Fruit fly (Drosophila melanogaster) S2 (cell line): ENCODE data around the gene AOX1.

Experiments
- CG8478 ChIP-seq: fragments of >200 bp; optimal IDR thresholded peaks from 2 replicates; lab custom pipeline; 2018
- CTCF ChIP-seq, 2 experiments: fragments of >200 bp; optimal IDR thresholded peaks; 2 replicates each; lab custom pipeline; 2018

AOX1 gene

dm6 chr3R:15536918-15537716 lies at the start of gene AOX1:
TSS of gene AOX1 (minus strand) at chr3R:15537292.
- no peak for TF ChIP-seq CG8478 (lab: Kevin White, UChicago)
- no peak for TF ChIP-seq CTCF (optimal IDR thresholded peaks at IDR 0.05; lab: Kevin White, UChicago)

- TF ChIP-seq CG8478 (lab: Kevin White, UChicago): no peak
- no peak for TF ChIP-seq CTCF (optimal IDR thresholded peaks at IDR 0.05; lab: Kevin White, UChicago)
These were observed 47.5 kb upstream of the AOX1 start for dm6 chr3R:15584523-15585149.

dm6 chr3R:15583447-15583846 lies 46.4 kb upstream of the AOX1 start:
- no peak for TF ChIP-seq CTCF (optimal IDR thresholded peaks at IDR 0.05; lab: Kevin White, UChicago)
- no peak for TF ChIP-seq CG8478 (lab: Kevin White, UChicago)

dm6 chr3R:15582526-15583155 lies 45.5 kb upstream of the AOX1 start:
- TF ChIP-seq CTCF (optimal IDR thresholded peaks at IDR 0.05; lab: Kevin White, UChicago) (no peak), CG8478 (lab: Kevin White, UChicago) (no peak)

- TF ChIP-seq CG8478 (lab: Kevin White, UChicago) (no peak), CTCF (optimal IDR thresholded peaks at IDR 0.05; lab: Kevin White, UChicago) (no peak)
These were observed 43.6 kb upstream of the AOX1 start for dm6 chr3R:15580719-15581118.

dm6 chr3R:15579693-15580092 lies 42.6 kb upstream of the AOX1 start:
- TF ChIP-seq CG8478 (lab: Kevin White, UChicago): no peak
- TF ChIP-seq CTCF (optimal IDR thresholded peaks at IDR 0.05; lab: Kevin White, UChicago): no peak

- TF ChIP-seq CG8478 (lab: Kevin White, UChicago) (no peak), CTCF (optimal IDR thresholded peaks at IDR 0.05; lab: Kevin White, UChicago) (no peak)
These were observed 31.5 kb upstream of the AOX1 start for dm6 chr3R:15568569-15568968.

- TF ChIP-seq CTCF (optimal IDR thresholded peaks at IDR 0.05; lab: Kevin White, UChicago) (no peak), CG8478 (lab: Kevin White, UChicago) (no peak)
These were observed 30.8 kb upstream of the AOX1 start for dm6 chr3R:15567913-15568312.

dm6 chr3R:15566948-15567347 lies 29.9 kb upstream of the AOX1 start:
- TF ChIP-seq CG8478 (lab: Kevin White, UChicago) (no peak), CTCF (optimal IDR thresholded peaks at IDR 0.05; lab: Kevin White, UChicago) (no peak)

dm6 chr3R:15566340-15566739 lies 29.2 kb upstream of the AOX1 start:
- TF ChIP-seq CTCF (optimal IDR thresholded peaks at IDR 0.05; lab: Kevin White, UChicago) (no peak), CG8478 (lab: Kevin White, UChicago) (no peak)

- TF ChIP-seq CTCF (optimal IDR thresholded peaks at IDR 0.05; lab: Kevin White, UChicago) (no peak), CG8478 (lab: Kevin White, UChicago) (no peak)
These were observed 20.2 kb upstream of the AOX1 start for dm6 chr3R:15557308-15557707.

dm6 chr3R:15556524-15556923 lies 19.4 kb upstream of the AOX1 start:
- no peak for TF ChIP-seq CG8478 (lab: Kevin White, UChicago)
- TF ChIP-seq CTCF (optimal IDR thresholded peaks at IDR 0.05; lab: Kevin White, UChicago): no peak

- TF ChIP-seq CG8478 (lab: Kevin White, UChicago) (no peak), CTCF (optimal IDR thresholded peaks at IDR 0.05; lab: Kevin White, UChicago) (no peak)
These were observed 17.6 kb upstream of the AOX1 start for dm6 chr3R:15554733-15555132.

dm6 chr3R:15553566-15553965 lies 16.5 kb upstream of the AOX1 start:
- TF ChIP-seq CTCF (optimal IDR thresholded peaks at IDR 0.05; lab: Kevin White, UChicago): no peak
- no peak for TF ChIP-seq CG8478 (lab: Kevin White, UChicago)

dm6 chr3R:15552733-15553132 lies 15.6 kb upstream of the AOX1 start, which contains the start of gene AOX4:
TSS of gene AOX4 (minus strand) at chr3R:15552833.
- TF ChIP-seq CG8478 (lab: Kevin White, UChicago) (no peak), CTCF (optimal IDR thresholded peaks at IDR 0.05; lab: Kevin White, UChicago) (no peak)
